Worm (Caenorhabditis elegans) whole organism, young adult: ENCODE results near the gene ser-2.
A peak's percentile ranks its signal among the peaks of the same experiment; 100 is the strongest.

ENCODE experiments used
- B0261.1 ChIP-seq: sonication (generic microtip); optimal IDR thresholded peaks from 2 replicates; lab custom pipeline; 2016; ENCODE audit warnings: mild to moderate bottlenecking, missing genetic modification characterization, moderate library complexity, missing compliant biosample characterization
- C17E4.6 ChIP-seq: fragments of 200-800 bp; sonication (Bioruptor generic); IDR thresholded peaks from 2 replicates; pipeline ENCODE4 v1.3.6; 2022; ENCODE audit warnings: missing genetic modification reagents, missing genetic modification characterization, missing compliant biosample characterization
- D2030.7 ChIP-seq: fragments of 200-800 bp; sonication (Bioruptor generic); IDR thresholded peaks from 2 replicates; pipeline ENCODE4 v1.3.6; 2022; ENCODE audit warnings: missing genetic modification reagents, missing genetic modification characterization, missing compliant biosample characterization
- F23B12.7 ChIP-seq: sonication (generic microtip); optimal IDR thresholded peaks from 2 replicates; lab custom pipeline; 2017; ENCODE audit warnings: missing genetic modification characterization, mild to moderate bottlenecking, missing compliant biosample characterization, antibody characterized with exemption, moderate library complexity; ENCODE audit not compliant: insufficient read depth
- K12H6.12 ChIP-seq: fragments of 200-800 bp; sonication (Bioruptor generic); optimal IDR thresholded peaks from 2 replicates; lab custom pipeline; 2018; ENCODE audit warnings: mild to moderate bottlenecking, missing genetic modification characterization, missing compliant biosample characterization
- T07F8.4 ChIP-seq: sonication (generic microtip); optimal IDR thresholded peaks from 2 replicates; lab custom pipeline; 2016; ENCODE audit warnings: mild to moderate bottlenecking, missing genetic modification characterization, moderate library complexity, missing compliant biosample characterization
- Y53F4B.3 ChIP-seq: fragments of 200-800 bp; sonication (Bioruptor generic); IDR thresholded peaks from 2 replicates; pipeline ENCODE4 v1.3.6; 2022; ENCODE audit warnings: missing genetic modification reagents, missing genetic modification characterization, missing compliant biosample characterization
- Y56A3A.18 ChIP-seq: fragments of 200-800 bp; sonication (Bioruptor generic); IDR thresholded peaks from 2 replicates; pipeline ENCODE4 v1.3.6; 2022; ENCODE audit warnings: missing genetic modification reagents, missing genetic modification characterization, missing compliant biosample characterization
- Y67H2A.10 ChIP-seq: fragments of 200-800 bp; sonication (Bioruptor generic); conservative IDR thresholded peaks from 2 replicates; pipeline ENCODE4 v1.3.6; 2022; ENCODE audit warnings: missing genetic modification reagents, missing genetic modification characterization, missing compliant biosample characterization
- Y79H2A.3 ChIP-seq: fragments of 200-800 bp; sonication (Bioruptor generic); conservative IDR thresholded peaks from 2 replicates; pipeline ENCODE4 v1.3.6; 2022; ENCODE audit warnings: missing genetic modification reagents, missing genetic modification characterization, missing compliant biosample characterization
- Y95B8A.8 ChIP-seq: fragments of 200-800 bp; sonication (Bioruptor generic); IDR thresholded peaks from 2 replicates; pipeline ENCODE4 v1.3.6; 2022; ENCODE audit warnings: missing genetic modification reagents, missing genetic modification characterization, missing compliant biosample characterization
- aptf-2 ChIP-seq: fragments of 200-800 bp; sonication (Bioruptor generic); conservative IDR thresholded peaks from 2 replicates; pipeline ENCODE4 v1.3.6; 2022; ENCODE audit warnings: missing genetic modification reagents, missing genetic modification characterization, missing compliant biosample characterization
- atf-7 ChIP-seq: sonication (generic microtip); optimal IDR thresholded peaks from 2 replicates; lab custom pipeline; 2017; ENCODE audit warnings: mild to moderate bottlenecking, missing genetic modification characterization, missing compliant biosample characterization
- attf-5 ChIP-seq: fragments of 200-800 bp; sonication (Bioruptor generic); optimal IDR thresholded peaks from 2 replicates; lab custom pipeline; 2018; ENCODE audit warnings: mild to moderate bottlenecking, missing genetic modification characterization, missing compliant biosample characterization
- bed-1 ChIP-seq: fragments of 200-800 bp; sonication (Bioruptor generic); IDR thresholded peaks from 2 replicates; pipeline ENCODE4 v1.3.6; 2022; ENCODE audit warnings: missing genetic modification reagents, missing genetic modification characterization, missing compliant biosample characterization
- cebp-1 ChIP-seq, 2 experiments: fragments of 200-800 bp in 1 of 2; sonication (Bioruptor generic) in 1 of 2; sonication (generic microtip) in 1 of 2; IDR thresholded peaks in 1 of 2; optimal IDR thresholded peaks in 1 of 2; 2 replicates each; pipeline versions ENCODE4 v1.3.6 to Lab custom; 2017 to 2022; ENCODE audit warnings: missing compliant biosample characterization in 2 of 2, missing genetic modification characterization in 2 of 2, mild to moderate bottlenecking in 1 of 2, missing genetic modification reagents in 1 of 2, moderate library complexity in 1 of 2
- cebp-2 ChIP-seq: fragments of 200-800 bp; sonication (Bioruptor generic); IDR thresholded peaks from 2 replicates; pipeline ENCODE4 v1.3.6; 2022; ENCODE audit warnings: missing genetic modification characterization, missing compliant biosample characterization
- ceh-27 ChIP-seq: fragments of 200-800 bp; sonication (Bioruptor generic); optimal IDR thresholded peaks from 2 replicates; lab custom pipeline; 2018; ENCODE audit warnings: mild to moderate bottlenecking, missing genetic modification characterization, moderate library complexity, missing compliant biosample characterization
- ceh-40 ChIP-seq: fragments of 200-800 bp; sonication (Bioruptor generic); IDR thresholded peaks from 2 replicates; pipeline ENCODE4 v1.3.6; 2022; ENCODE audit warnings: missing genetic modification characterization, missing compliant biosample characterization
- ceh-91 ChIP-seq: fragments of 200-800 bp; sonication (Bioruptor generic); IDR thresholded peaks from 2 replicates; pipeline ENCODE4 v1.3.6; 2022; ENCODE audit warnings: missing genetic modification reagents, missing genetic modification characterization, missing compliant biosample characterization
- dpff-1 ChIP-seq: sonication (generic microtip); optimal IDR thresholded peaks from 2 replicates; lab custom pipeline; 2017; ENCODE audit warnings: mild to moderate bottlenecking, missing genetic modification characterization, missing compliant biosample characterization
- hmg-1.2 ChIP-seq: fragments of 200-800 bp; sonication (Bioruptor generic); IDR thresholded peaks from 2 replicates; pipeline ENCODE4 v1.3.6; 2022; ENCODE audit warnings: missing genetic modification reagents, missing genetic modification characterization, missing compliant biosample characterization
- hsf-1 ChIP-seq: fragments of 200-800 bp; sonication (Bioruptor generic); IDR thresholded peaks from 2 replicates; pipeline ENCODE4 v1.3.6; 2022; ENCODE audit warnings: missing genetic modification reagents, missing genetic modification characterization, missing compliant biosample characterization
- lag-1 ChIP-seq: fragments of 200-800 bp; sonication (Bioruptor generic); IDR thresholded peaks from 2 replicates; pipeline ENCODE4 v1.3.6; 2022; ENCODE audit warnings: missing genetic modification reagents, missing genetic modification characterization, missing compliant biosample characterization
- let-607 ChIP-seq, 2 experiments: fragments of 200-800 bp in 1 of 2; sonication (Bioruptor generic) in 1 of 2; sonication (generic microtip) in 1 of 2; optimal IDR thresholded peaks; 2 replicates each; lab custom pipeline; 2016 to 2018; ENCODE audit warnings: mild to moderate bottlenecking in 2 of 2, missing compliant biosample characterization in 2 of 2, missing genetic modification characterization in 2 of 2, moderate library complexity in 2 of 2, missing genotype in 1 of 2
- lin-26 ChIP-seq: fragments of 200-800 bp; sonication (Bioruptor generic); IDR thresholded peaks from 2 replicates; pipeline ENCODE4 v1.3.6; 2022; ENCODE audit warnings: missing genetic modification reagents, missing genetic modification characterization, missing compliant biosample characterization
- lin-40 ChIP-seq: sonication (generic microtip); optimal IDR thresholded peaks from 2 replicates; lab custom pipeline; 2016; ENCODE audit warnings: missing genetic modification characterization, mild to moderate bottlenecking, missing compliant biosample characterization, missing genotype, missing genetic modification reagents
- madf-6 ChIP-seq: fragments of 200-800 bp; sonication (Bioruptor generic); IDR thresholded peaks from 2 replicates; pipeline ENCODE4 v1.3.6; 2022; ENCODE audit warnings: missing genetic modification reagents, missing genetic modification characterization, missing compliant biosample characterization
- mcd-1 ChIP-seq: fragments of 200-800 bp; sonication (Bioruptor generic); IDR thresholded peaks from 2 replicates; pipeline ENCODE4 v1.3.6; 2022; ENCODE audit warnings: missing genetic modification reagents, missing genetic modification characterization, missing compliant biosample characterization
- mel-28 ChIP-seq: sonication (generic microtip); optimal IDR thresholded peaks from 2 replicates; lab custom pipeline; 2016; ENCODE audit warnings: borderline replicate concordance, mild to moderate bottlenecking, missing genetic modification characterization, missing compliant biosample characterization
- mes-4 ChIP-seq: sonication (generic microtip); optimal IDR thresholded peaks from 2 replicates; lab custom pipeline; 2016; ENCODE audit warnings: missing genotype, missing genetic modification characterization, missing compliant biosample characterization
- nhr-120 ChIP-seq: fragments of 200-800 bp; sonication (Bioruptor generic); IDR thresholded peaks from 2 replicates; pipeline ENCODE4 v1.3.6; 2022; ENCODE audit warnings: missing genetic modification characterization, missing compliant biosample characterization
- nhr-27 ChIP-seq: fragments of 200-800 bp; sonication (Bioruptor generic); optimal IDR thresholded peaks from 2 replicates; lab custom pipeline; 2018; ENCODE audit warnings: mild to moderate bottlenecking, missing genetic modification characterization, moderate library complexity, missing compliant biosample characterization
- nhr-80 ChIP-seq: sonication (generic microtip); optimal IDR thresholded peaks from 2 replicates; lab custom pipeline; 2016; ENCODE audit warnings: missing genetic modification characterization, missing compliant biosample characterization
- rcor-1 ChIP-seq: fragments of 200-800 bp; sonication (Bioruptor generic); IDR thresholded peaks from 2 replicates; pipeline ENCODE4 v1.3.6; 2022; ENCODE audit warnings: missing genetic modification reagents, missing genetic modification characterization, missing compliant biosample characterization
- sea-2 ChIP-seq: fragments of 200-800 bp; sonication (Bioruptor generic); IDR thresholded peaks from 2 replicates; pipeline ENCODE4 v1.3.6; 2022; ENCODE audit warnings: missing genetic modification characterization, missing compliant biosample characterization
- snpc-4 ChIP-seq, 5 experiments: fragments of 150-350 bp in 1 of 5; sonication (generic microtip) in 4 of 5; optimal IDR thresholded peaks; 2 replicates each; lab custom pipeline; 2014 to 2018; ENCODE audit warnings: missing genetic modification characterization in 5 of 5, missing biosample characterization in 3 of 5, antibody characterized with exemption in 2 of 5, mild to moderate bottlenecking in 2 of 5, missing compliant biosample characterization in 2 of 5, missing genotype in 2 of 5, moderate library complexity in 2 of 5, missing genetic modification reagents in 1 of 5
- somi-1 ChIP-seq: fragments of 200-800 bp; sonication (Bioruptor generic); optimal IDR thresholded peaks from 2 replicates; lab custom pipeline; 2018; ENCODE audit warnings: mild to moderate bottlenecking, missing genetic modification characterization, missing compliant biosample characterization
- tbp1 ChIP-seq: fragments of 200-800 bp; sonication (Bioruptor generic); optimal IDR thresholded peaks from 2 replicates; lab custom pipeline; 2018; ENCODE audit warnings: mild to moderate bottlenecking, missing genetic modification characterization, missing compliant biosample characterization
- xnd-1 ChIP-seq: sonication (generic microtip); optimal IDR thresholded peaks from 2 replicates; lab custom pipeline; 2016; ENCODE audit warnings: missing genotype, missing genetic modification reagents, missing genetic modification characterization, missing compliant biosample characterization
- ztf-6 ChIP-seq: fragments of 200-800 bp; sonication (Bioruptor generic); IDR thresholded peaks from 2 replicates; pipeline ENCODE4 v1.3.6; 2022; ENCODE audit warnings: missing genetic modification reagents, missing genetic modification characterization, missing compliant biosample characterization

Gene ser-2

DNA sequence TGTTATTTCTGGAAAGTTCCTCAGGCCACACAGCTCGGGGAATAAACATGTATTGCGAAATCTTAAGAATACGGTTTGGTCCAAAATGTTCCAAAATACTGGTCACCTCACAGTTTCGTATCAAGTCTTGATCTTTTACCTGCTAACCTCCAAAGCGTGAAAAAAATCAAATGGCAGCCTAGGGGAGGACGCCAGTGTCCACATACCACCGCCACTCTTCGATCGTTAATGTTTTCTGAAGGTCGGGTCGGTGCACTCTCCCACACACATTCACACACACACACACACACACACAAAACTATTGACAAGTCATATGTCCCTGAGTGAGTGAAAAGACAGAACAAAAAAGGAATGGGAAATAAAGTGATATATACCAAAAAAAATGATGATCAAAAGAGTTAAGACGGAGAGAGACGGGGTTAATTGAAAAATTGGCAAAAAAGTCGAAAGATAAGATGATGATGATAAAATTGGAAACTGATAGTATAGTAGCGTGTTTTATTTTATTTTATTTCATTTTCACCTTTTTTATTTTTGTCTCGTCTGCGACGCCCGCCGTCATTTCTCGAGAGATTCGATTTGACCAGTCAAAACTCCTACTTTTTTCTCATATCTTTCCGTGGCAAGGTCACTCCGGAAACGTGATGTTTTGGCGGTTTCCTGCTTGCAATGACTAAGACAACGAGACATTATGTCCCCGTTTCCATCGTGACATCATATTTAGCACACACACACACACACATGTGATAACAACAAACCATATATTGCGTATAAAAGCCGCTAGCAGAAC, 37.2 kb upstream of the ser-2 start, which contains the start of gene Y15E3A.5:
Y15E3A.5 (plus strand) TSS at position 752 of the 790 bp plus-strand sequence.
- TF ChIP-seq ztf-6 (GFP tag; lab: Robert Waterston, UW), result no peak
- peak; percentile 55 for TF ChIP-seq lin-40 (tag; lab: Kevin White, UChicago)
- TF ChIP-seq dpff-1, result no peak
- peak; percentile 82 for TF ChIP-seq cebp-1 (GFP tag; IDR thresholded peaks at IDR 0.05; lab: Robert Waterston, UW)
- TF ChIP-seq cebp-1 (tag; optimal IDR thresholded peaks at IDR 0.05; lab: Kevin White, UChicago), result peak; percentile 93
- TF ChIP-seq cebp-2, result no peak
- no peak for TF ChIP-seq D2030.7
- TF ChIP-seq snpc-4 (GFP tag; optimal IDR thresholded peaks at IDR 0.05; lab: Kevin White, UChicago), result no peak
- TF ChIP-seq snpc-4 (tag; optimal IDR thresholded peaks at IDR 0.05; lab: Kevin White, UChicago), result peak in 1 of 4 experiments; percentile 24
- TF ChIP-seq tbp1 (GFP tag; lab: Kevin White, UChicago), result peak; percentile 26
- TF ChIP-seq Y95B8A.8 (GFP tag; lab: Robert Waterston, UW), result no peak
- TF ChIP-seq Y79H2A.3 (GFP tag; lab: Robert Waterston, UW), result no peak
- TF ChIP-seq B0261.1 (tag; lab: Kevin White, UChicago), result no peak
- TF ChIP-seq nhr-120 (GFP tag; lab: Robert Waterston, UW), result no peak
- no peak for TF ChIP-seq ceh-91
- TF ChIP-seq mel-28 (tag; lab: Kevin White, UChicago), result no peak
- peak; percentile 3 for TF ChIP-seq attf-5 (GFP tag; lab: Kevin White, UChicago)
- TF ChIP-seq nhr-27 (tag; lab: Kevin White, UChicago), result no peak
- TF ChIP-seq rcor-1, result no peak
- no peak for TF ChIP-seq K12H6.12 (tag; lab: Kevin White, UChicago)
- TF ChIP-seq let-607 (tag; optimal IDR thresholded peaks at IDR 0.05; lab: Kevin White, UChicago), result peak in 1 of 2 experiments; percentile 16
- TF ChIP-seq hsf-1 (GFP tag; lab: Robert Waterston, UW), result no peak
- no peak for TF ChIP-seq Y67H2A.10
- TF ChIP-seq bed-1 (GFP tag; lab: Robert Waterston, UW), result no peak
- TF ChIP-seq ceh-27 (GFP tag; lab: Kevin White, UChicago), result peak; percentile 38
- no peak for TF ChIP-seq mes-4 (tag; lab: Kevin White, UChicago)
- TF ChIP-seq Y53F4B.3, result no peak
- no peak for TF ChIP-seq mcd-1 (GFP tag; lab: Robert Waterston, UW)
- peak; percentile 83 for TF ChIP-seq nhr-80 (tag; lab: Kevin White, UChicago)
- no peak for TF ChIP-seq sea-2
- TF ChIP-seq madf-6, result no peak
- no peak for TF ChIP-seq F23B12.7 (tag; lab: Kevin White, UChicago)
- TF ChIP-seq somi-1 (GFP tag; lab: Kevin White, UChicago), result no peak
- no peak for TF ChIP-seq lin-26 (GFP tag; lab: Robert Waterston, UW)
- no peak for TF ChIP-seq atf-7 (tag; lab: Kevin White, UChicago)
- TF ChIP-seq C17E4.6 (GFP tag; lab: Robert Waterston, UW), result no peak
- no peak for TF ChIP-seq T07F8.4 (tag; lab: Kevin White, UChicago)
- no peak for TF ChIP-seq ceh-40 (GFP tag; lab: Robert Waterston, UW)
- no peak for TF ChIP-seq xnd-1
- TF ChIP-seq aptf-2 (GFP tag; lab: Robert Waterston, UW), result no peak
- no peak for TF ChIP-seq Y56A3A.18 (GFP tag; lab: Robert Waterston, UW)
- TF ChIP-seq lag-1 (GFP tag; lab: Robert Waterston, UW), result no peak
- TF ChIP-seq hmg-1.2 (GFP tag; lab: Robert Waterston, UW), result no peak
- TF ChIP-seq, all 124 proteins: peak for 8
